Fruit fly (Drosophila melanogaster): ENCODE data around the gene CG8565.

The CG8565 gene

DNA sequence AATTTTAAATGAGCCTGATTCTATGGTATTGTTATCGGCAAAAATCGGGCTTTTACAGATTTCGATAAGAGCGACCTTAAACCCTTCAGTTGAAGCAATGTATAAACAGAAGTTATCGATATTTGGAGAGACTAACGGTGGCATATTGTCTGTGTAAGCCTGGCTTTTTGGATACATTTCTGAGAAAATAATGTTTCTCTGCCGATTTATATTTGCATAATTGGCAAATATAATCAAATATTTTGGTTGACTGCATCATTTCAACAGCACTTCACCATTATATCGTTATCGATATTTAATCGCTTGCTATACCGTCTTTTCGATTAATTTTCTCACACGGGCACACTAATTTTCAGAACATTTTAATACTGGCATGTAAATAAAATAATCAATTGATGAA, 32.2 kb downstream of the CG8565 start, which contains the start of gene CG16952 (continued):
- TF ChIP-seq ash1 (GFP tag; optimal IDR thresholded peaks at IDR 0.05) (no peak), ftz-f1 (GFP tag; optimal IDR thresholded peaks at IDR 0.05) (no peak), CG13624 (GFP tag; optimal IDR thresholded peaks at IDR 0.05) (peak; percentile 18), CG18476 (GFP tag; optimal IDR thresholded peaks at IDR 0.05) (no peak), exex (tag; optimal IDR thresholded peaks at IDR 0.05) (no peak), ATbp (GFP tag; optimal IDR thresholded peaks at IDR 0.05) (no peak), Elba2 (GFP tag; optimal IDR thresholded peaks at IDR 0.05) (no peak), Sin3A (optimal IDR thresholded peaks at IDR 0.05) (peak; percentile 23), CG16863 (GFP tag; optimal IDR thresholded peaks at IDR 0.05) (no peak), Awh (GFP tag; IDR thresholded peaks at IDR 0.05) (no peak), Hsf (GFP tag; optimal IDR thresholded peaks at IDR 0.05) (no peak), H2.0 (GFP tag; IDR thresholded peaks at IDR 0.05) (no peak), CG12769 (tag; optimal IDR thresholded peaks at IDR 0.05) (no peak), Usf (GFP tag; optimal IDR thresholded peaks at IDR 0.05) (no peak), Stat92E (GFP tag; optimal IDR thresholded peaks at IDR 0.05) (no peak), CG34422 (GFP tag; IDR thresholded peaks at IDR 0.05) (no peak), CG12236 (GFP tag; optimal IDR thresholded peaks at IDR 0.05) (no peak), CG10565 (GFP tag; optimal IDR thresholded peaks at IDR 0.05) (no peak), Ssrp (tag; optimal IDR thresholded peaks at IDR 0.05) (no peak), CG7987 (GFP tag; optimal IDR thresholded peaks at IDR 0.05) (no peak), CG43689 (GFP tag; IDR thresholded peaks at IDR 0.05) (no peak), hb (GFP tag; IDR thresholded peaks at IDR 0.05; ENCODE audit: partially characterized antibody) (peak; percentile 92), Side (GFP tag; optimal IDR thresholded peaks at IDR 0.05) (no peak), Camta (GFP tag; optimal IDR thresholded peaks at IDR 0.05) (no peak), unc-4 (GFP tag; IDR thresholded peaks at IDR 0.05; ENCODE audit: partially characterized antibody) (peak; percentile 89), Bteb2 (GFP tag; optimal IDR thresholded peaks at IDR 0.05) (no peak), Optix (GFP tag; IDR thresholded peaks at IDR 0.05) (no peak), Spps (tag; optimal IDR thresholded peaks at IDR 0.05) (no peak), CG33557 (GFP tag; optimal IDR thresholded peaks at IDR 0.05) (no peak), nmo (GFP tag; optimal IDR thresholded peaks at IDR 0.05) (peak; percentile 61), NC2α (GFP tag; optimal IDR thresholded peaks at IDR 0.05) (no peak), CG3726 (GFP tag; IDR thresholded peaks at IDR 0.05) (no peak), btn (GFP tag; optimal IDR thresholded peaks at IDR 0.05) (no peak), Dek (tag; optimal IDR thresholded peaks at IDR 0.05) (no peak), esg (GFP tag; conservative IDR thresholded peaks at IDR 0.05) (no peak), gro (GFP tag; optimal IDR thresholded peaks at IDR 0.05) (no peak), Poxn (GFP tag; IDR thresholded peaks at IDR 0.05) (no peak), eyg (GFP tag; optimal IDR thresholded peaks at IDR 0.05) (no peak), ac (GFP tag; optimal IDR thresholded peaks at IDR 0.05) (no peak), Taf1 (GFP tag; IDR thresholded peaks at IDR 0.05) (no peak), CG8478 (optimal IDR thresholded peaks at IDR 0.05) (no peak), CG30431 (GFP tag; optimal IDR thresholded peaks at IDR 0.05) (no peak), CG10267 (tag; optimal IDR thresholded peaks at IDR 0.05) (peak; percentile 47), YL-1 (GFP tag; optimal IDR thresholded peaks at IDR 0.05) (no peak), CG3163 (GFP tag; optimal IDR thresholded peaks at IDR 0.05) (no peak), sens-2 (GFP tag; IDR thresholded peaks at IDR 0.05) (no peak), CG17612 (GFP tag; IDR thresholded peaks at IDR 0.05) (no peak), CG1647 (GFP tag; optimal IDR thresholded peaks at IDR 0.05) (no peak), Hey (tag; optimal IDR thresholded peaks at IDR 0.05) (no peak), Kr (GFP tag; optimal IDR thresholded peaks at IDR 0.05) (no peak), HLH4C (GFP tag; IDR thresholded peaks at IDR 0.05; ENCODE audit: partially characterized antibody) (peak; percentile 96), lov (optimal IDR thresholded peaks at IDR 0.05) (no peak), lov (GFP tag; IDR thresholded peaks at IDR 0.05) (no peak)

Measured in whole organism, embryonic.